Worm (Caenorhabditis elegans) whole organism, young adult: Measurements from ENCODE around the gene C37C3.2.

ENCODE experiments used
- chd-7 ChIP-seq: sonication (generic microtip); optimal IDR thresholded peaks from 2 replicates; lab custom pipeline; 2016; ENCODE audit warnings: mild to moderate bottlenecking, missing genetic modification characterization, moderate library complexity, missing compliant biosample characterization
- dpl-1 ChIP-seq: fragments of 150-350 bp; optimal IDR thresholded peaks from 2 replicates; lab custom pipeline; 2014; ENCODE audit warnings: missing biosample characterization, missing genetic modification reagents, missing genetic modification characterization
- hmg-20 ChIP-seq: fragments of 200-800 bp; sonication (Bioruptor generic); IDR thresholded peaks from 2 replicates; pipeline ENCODE4 v1.3.6; 2022; ENCODE audit warnings: missing genetic modification reagents, missing genetic modification characterization, missing compliant biosample characterization
- madf-10 ChIP-seq: sonication (generic microtip); optimal IDR thresholded peaks from 2 replicates; lab custom pipeline; 2016; ENCODE audit warnings: mild to moderate bottlenecking, missing genetic modification characterization, missing compliant biosample characterization
- sea-2 ChIP-seq: fragments of 200-800 bp; sonication (Bioruptor generic); IDR thresholded peaks from 2 replicates; pipeline ENCODE4 v1.3.6; 2022; ENCODE audit warnings: missing genetic modification characterization, missing compliant biosample characterization
- zfh-2 ChIP-seq: fragments of 200-800 bp; sonication (Bioruptor generic); conservative IDR thresholded peaks from 2 replicates; pipeline ENCODE4 v1.3.6; 2022; ENCODE audit warnings: missing genetic modification reagents, missing genetic modification characterization, missing compliant biosample characterization
- zim-3 ChIP-seq: sonication (generic microtip); optimal IDR thresholded peaks from 2 replicates; lab custom pipeline; 2017; ENCODE audit warnings: mild to moderate bottlenecking, missing genetic modification characterization, moderate library complexity, missing compliant biosample characterization
- ztf-6 ChIP-seq: fragments of 200-800 bp; sonication (Bioruptor generic); IDR thresholded peaks from 2 replicates; pipeline ENCODE4 v1.3.6; 2022; ENCODE audit warnings: missing genetic modification reagents, missing genetic modification characterization, missing compliant biosample characterization

ce11 chrV:7899761-7900160, 44.0 kb downstream of the C37C3.2 start, which contains the start of gene F40A3.7:
- TF ChIP-seq madf-10, result no peak
- TF ChIP-seq ztf-6 (GFP tag; lab: Robert Waterston, UW), result no peak
- TF ChIP-seq dpl-1 (GFP tag; lab: Kevin White, UChicago), result no peak
- no peak for TF ChIP-seq hmg-20 (GFP tag; lab: Robert Waterston, UW)
- TF ChIP-seq zfh-2 (GFP tag; lab: Robert Waterston, UW), result no peak
- TF ChIP-seq sea-2 (GFP tag; lab: Robert Waterston, UW), result no peak
- TF ChIP-seq zim-3 (tag; lab: Kevin White, UChicago), result no peak
- TF ChIP-seq chd-7 (tag; lab: Kevin White, UChicago), result no peak
